Fruit fly (Drosophila melanogaster): ENCODE results near the gene comt.

The comt gene

dm6 chrX:13232406-13233195 is 26.2 kb upstream of the comt start (continued):
- no peak for TF ChIP-seq dsx (GFP tag; optimal IDR thresholded peaks at IDR 0.05; ENCODE audit: poor library complexity, severe bottlenecking)
- no peak for TF ChIP-seq cyc (GFP tag; optimal IDR thresholded peaks at IDR 0.05)
- TF ChIP-seq Eip93F (GFP tag; optimal IDR thresholded peaks at IDR 0.05) = no peak

DNA sequence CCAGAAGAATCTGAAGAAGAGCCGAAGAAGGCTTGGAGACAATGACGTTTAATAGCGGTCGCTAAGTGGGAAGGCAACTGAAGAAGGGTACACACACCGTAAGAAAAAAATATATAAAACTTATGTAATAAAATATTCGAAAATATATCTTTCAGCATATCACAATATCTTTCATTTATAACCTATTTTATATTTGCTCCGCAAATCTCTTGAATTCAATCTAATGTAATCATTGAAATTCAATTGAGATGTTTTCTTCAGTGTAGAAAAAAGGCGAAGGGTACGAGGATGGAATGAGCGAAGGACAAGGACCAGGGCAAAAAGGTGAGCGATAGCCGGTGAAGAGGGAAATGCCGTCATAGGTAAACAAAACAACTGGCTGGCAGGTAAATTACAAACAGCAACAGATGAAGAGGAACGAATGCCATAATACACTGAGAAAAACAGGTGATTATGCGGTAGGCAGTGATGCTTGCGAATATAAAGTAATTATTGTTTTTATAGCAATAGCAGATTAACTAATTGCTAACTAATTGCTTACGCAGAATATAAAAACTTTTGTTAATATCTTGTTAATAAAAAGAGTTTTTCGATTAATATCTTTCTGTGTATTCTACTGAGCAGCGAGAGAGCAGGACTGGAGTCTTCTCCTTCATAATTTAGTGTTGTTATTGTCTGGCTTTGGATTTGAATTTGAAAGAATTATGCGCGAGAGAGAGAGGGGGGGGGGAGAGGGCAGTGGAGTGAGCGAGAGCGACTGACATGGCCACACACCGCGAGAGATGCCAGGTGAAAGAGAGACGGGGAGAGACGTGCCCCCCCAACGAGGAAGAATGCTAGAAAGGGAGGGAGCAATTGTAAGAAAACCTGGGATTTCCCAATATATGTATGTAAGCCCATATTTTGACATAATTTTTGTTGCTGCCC is 24.7 kb upstream of the comt start:
- TF ChIP-seq OdsH (GFP tag; optimal IDR thresholded peaks at IDR 0.05) (peak; percentile 76), cyc (GFP tag; optimal IDR thresholded peaks at IDR 0.05) (peak; percentile 81), CG10631 (GFP tag; optimal IDR thresholded peaks at IDR 0.05) (peak; percentile 77), Blimp-1 (GFP tag; optimal IDR thresholded peaks at IDR 0.05) (peak; percentile 53), svp (GFP tag) (peak; percentile 90), fd59A (GFP tag; optimal IDR thresholded peaks at IDR 0.05) (peak; percentile 77), CG6163 (GFP tag; IDR thresholded peaks at IDR 0.05) (peak; percentile 91), Eip75B (GFP tag; optimal IDR thresholded peaks at IDR 0.05) (peak; percentile 85), Hr4 (GFP tag; optimal IDR thresholded peaks at IDR 0.05) (peak; percentile 45), fd85E (GFP tag; optimal IDR thresholded peaks at IDR 0.05) (no peak), CG32006 (GFP tag; optimal IDR thresholded peaks at IDR 0.05) (peak; percentile 63), CG1621 (tag; optimal IDR thresholded peaks at IDR 0.05) (peak; percentile 69), CG6808 (GFP tag; optimal IDR thresholded peaks at IDR 0.05) (peak; percentile 90), CG8632 (GFP tag; optimal IDR thresholded peaks at IDR 0.05) (peak; percentile 79), Lpt (GFP tag; optimal IDR thresholded peaks at IDR 0.05) (peak; percentile 62), topi (GFP tag; optimal IDR thresholded peaks at IDR 0.05) (peak; percentile 78), CG4318 (GFP tag; optimal IDR thresholded peaks at IDR 0.05) (peak; percentile 49), Hr39 (GFP tag; optimal IDR thresholded peaks at IDR 0.05) (peak; percentile 71), eg (GFP tag; IDR thresholded peaks at IDR 0.05) (peak; percentile 72), Sox14 (GFP tag; optimal IDR thresholded peaks at IDR 0.05) (peak; percentile 74), CG10669 (GFP tag; optimal IDR thresholded peaks at IDR 0.05) (peak; percentile 80), net (GFP tag; optimal IDR thresholded peaks at IDR 0.05) (peak; percentile 54), acj6 (GFP tag; optimal IDR thresholded peaks at IDR 0.05) (peak; percentile 86), CG11762 (GFP tag; optimal IDR thresholded peaks at IDR 0.05; ENCODE audit: insufficient read depth) (peak; percentile 74), CG6792 (GFP tag; optimal IDR thresholded peaks at IDR 0.05) (peak; percentile 62), esn (GFP tag; optimal IDR thresholded peaks at IDR 0.05) (peak; percentile 74), CG11294 (GFP tag; IDR thresholded peaks at IDR 0.05) (no peak), CG8319 (GFP tag; optimal IDR thresholded peaks at IDR 0.05) (peak; percentile 45), CG34406 (GFP tag; optimal IDR thresholded peaks at IDR 0.05) (peak; percentile 68), CG3919 (GFP tag; optimal IDR thresholded peaks at IDR 0.05) (peak; percentile 80), spab (GFP tag; optimal IDR thresholded peaks at IDR 0.05) (peak; percentile 76), Smox (GFP tag; optimal IDR thresholded peaks at IDR 0.05) (peak; percentile 62), dsx (GFP tag; optimal IDR thresholded peaks at IDR 0.05; ENCODE audit: poor library complexity, severe bottlenecking) (peak; percentile 95), CG15336 (GFP tag; IDR thresholded peaks at IDR 0.05) (peak; percentile 54), salr (GFP tag; optimal IDR thresholded peaks at IDR 0.05) (peak; percentile 39 to 61), Ets21C (GFP tag; optimal IDR thresholded peaks at IDR 0.05) (peak; percentile 37), ss (GFP tag; optimal IDR thresholded peaks at IDR 0.05) (peak; percentile 92), vri (GFP tag; optimal IDR thresholded peaks at IDR 0.05) (peak; percentile 73), CG11902 (GFP tag; optimal IDR thresholded peaks at IDR 0.05) (peak; percentile 47), pdm3 (GFP tag; optimal IDR thresholded peaks at IDR 0.05) (peak; percentile 79), achi (GFP tag; optimal IDR thresholded peaks at IDR 0.05) (peak; percentile 75), lz (GFP tag; optimal IDR thresholded peaks at IDR 0.05) (peak; percentile 74), Sox15 (GFP tag; optimal IDR thresholded peaks at IDR 0.05) (peak; percentile 60), Hr38 (GFP tag; optimal IDR thresholded peaks at IDR 0.05) (no peak)
